Fruit fly (Drosophila melanogaster) Kc167 (cell line): ENCODE data around the gene Eig71Eb.

ENCODE experiments used
- Myc ChIP-seq: fragments of >200 bp; optimal IDR thresholded peaks from 2 replicates; lab custom pipeline; 2017; ENCODE audit warnings: missing external identifiers
- insv ChIP-seq: fragments of >200 bp; optimal IDR thresholded peaks from 3 replicates; lab custom pipeline; 2018; ENCODE audit warnings: missing external identifiers
- psq ChIP-seq: fragments of >200 bp; optimal IDR thresholded peaks from 2 replicates; lab custom pipeline; 2017; ENCODE audit warnings: missing external identifiers

dm6 chr3L:15661567-15661966, 11.8 kb downstream of the Eig71Eb start, which contains the start of gene CG43082:
- TF ChIP-seq Myc (lab: Kevin White, UChicago) (no peak), psq (no peak), insv (lab: Kevin White, UChicago) (no peak)
